Worm (Caenorhabditis elegans): ENCODE measurements around the gene nas-1.

The nas-1 gene

ce11 chrIII:13405504-13405903 lies at the start of gene nas-1:
nas-1 (plus strand) TSS chrIII:13405804.
- TF ChIP-seq unc-62 (GFP tag; optimal IDR thresholded peaks at IDR 0.05 in 1 of 2) (peak in 1 of 2 experiments; percentile 31), unc-62 (tag; optimal IDR thresholded peaks at IDR 0.05) (no peak), madf-9 (GFP tag; conservative IDR thresholded peaks at IDR 0.05) (no peak), dmd-6 (GFP tag; IDR thresholded peaks at IDR 0.05) (no peak), mdl-1 (tag; optimal IDR thresholded peaks at IDR 0.05) (no peak)

DNA sequence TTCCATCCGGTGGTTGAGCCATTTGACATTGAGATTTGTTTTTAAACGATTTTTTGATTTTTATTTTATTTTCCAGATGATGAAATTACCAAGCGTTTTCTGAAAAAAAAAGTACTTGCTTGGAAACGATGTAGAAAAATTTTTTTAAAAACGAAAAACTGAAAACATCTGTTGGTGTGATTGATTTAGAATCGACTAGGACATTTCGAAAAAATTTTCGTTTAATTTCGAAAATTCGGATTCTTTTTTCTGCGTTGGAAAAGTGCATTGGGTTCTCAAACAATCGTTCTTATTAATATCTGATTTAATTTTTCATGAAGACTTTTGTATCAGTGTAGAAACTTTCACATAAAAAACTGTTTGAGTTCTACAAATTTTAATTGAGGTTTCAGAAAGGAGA lies 46.3 kb upstream of the nas-1 start, which contains the start of gene F53A2.9:
Gene F53A2.9 (minus strand): TSS at position 101 of the 400 bp plus-strand sequence.
- no peak for TF ChIP-seq ctbp-1 (GFP tag; IDR thresholded peaks at IDR 0.05)

ce11 chrIII:13359847-13360246 lies 45.8 kb upstream of the nas-1 start:
- no peak for TF ChIP-seq lin-39 (tag; optimal IDR thresholded peaks at IDR 0.05)
- no peak for TF ChIP-seq nhr-42 (GFP tag; IDR thresholded peaks at IDR 0.05)
- TF ChIP-seq R02D3.7 (tag; optimal IDR thresholded peaks at IDR 0.05) = no peak
- peak in 1 of 2 experiments; percentile 63 for TF ChIP-seq unc-62 (GFP tag; optimal IDR thresholded peaks at IDR 0.05 in 1 of 2)
- no peak for TF ChIP-seq unc-62 (tag; optimal IDR thresholded peaks at IDR 0.05)
- no peak for TF ChIP-seq unc-39 (tag; optimal IDR thresholded peaks at IDR 0.05)
- no peak for TF ChIP-seq hlh-11 (tag; optimal IDR thresholded peaks at IDR 0.05)
- TF ChIP-seq Y105C5A.15 (GFP tag; IDR thresholded peaks at IDR 0.05) = no peak
- no peak for TF ChIP-seq zfp-2 (tag; optimal IDR thresholded peaks at IDR 0.05)
- TF ChIP-seq D1046.2 (GFP tag; IDR thresholded peaks at IDR 0.05) = no peak
- TF ChIP-seq nhr-25 (tag; optimal IDR thresholded peaks at IDR 0.05; ENCODE audit: borderline replicate concordance, insufficient read depth) = no peak
- TF ChIP-seq dpl-1 (GFP tag; optimal IDR thresholded peaks at IDR 0.05) = peak; percentile 32
- TF ChIP-seq skn-1 (tag; optimal IDR thresholded peaks at IDR 0.05) = no peak
- TF ChIP-seq zag-1 (tag; optimal IDR thresholded peaks at IDR 0.05) = no peak
- no peak for TF ChIP-seq dmd-9 (GFP tag; IDR thresholded peaks at IDR 0.05)
- no peak for TF ChIP-seq pqm-1 (tag; optimal IDR thresholded peaks at IDR 0.05)
- TF ChIP-seq spr-1 (tag; optimal IDR thresholded peaks at IDR 0.05) = no peak
- no peak for TF ChIP-seq lin-29 (GFP tag; IDR thresholded peaks at IDR 0.05)
- TF ChIP-seq ceh-44 (GFP tag; IDR thresholded peaks at IDR 0.05) = no peak
- TF ChIP-seq daf-16 (GFP tag; optimal IDR thresholded peaks at IDR 0.05) = no peak
- TF ChIP-seq daf-16 (tag; optimal IDR thresholded peaks at IDR 0.05) = no peak
- TF ChIP-seq snpc-4 (tag; optimal IDR thresholded peaks at IDR 0.05) = no peak
- no peak for TF ChIP-seq nhr-10 (tag; optimal IDR thresholded peaks at IDR 0.05)
- TF ChIP-seq mes-2 (tag; optimal IDR thresholded peaks at IDR 0.05; ENCODE audit: poor library complexity, severe bottlenecking) = no peak
- TF ChIP-seq fkh-10 (GFP tag; optimal IDR thresholded peaks at IDR 0.05) = peak; percentile 60
- TF ChIP-seq cey-2 (tag; optimal IDR thresholded peaks at IDR 0.05; ENCODE audit: borderline replicate concordance, insufficient read depth) = no peak
- TF ChIP-seq rbr-2 (tag; optimal IDR thresholded peaks at IDR 0.05) = no peak
- TF ChIP-seq nhr-28 (tag; optimal IDR thresholded peaks at IDR 0.05) = peak; percentile 97
- no peak for TF ChIP-seq duxl-1 (tag; optimal IDR thresholded peaks at IDR 0.05; ENCODE audit: poor library complexity)
- TF ChIP-seq fos-1 (tag; optimal IDR thresholded peaks at IDR 0.05) = no peak
- TF ChIP-seq spr-3 (GFP tag; optimal IDR thresholded peaks at IDR 0.05) = no peak
- no peak for TF ChIP-seq lim-7 (GFP tag; IDR thresholded peaks at IDR 0.05)
- no peak for TF ChIP-seq F37D6.2 (tag; optimal IDR thresholded peaks at IDR 0.05)
- peak; percentile 50 for TF ChIP-seq aha-1 (tag)
- no peak; the same call in 1 of the 2 replicates for TF ChIP-seq hmg-1.1 (GFP tag; IDR thresholded peaks at IDR 0.05)
- no peak for TF ChIP-seq saeg-2 (GFP tag; IDR thresholded peaks at IDR 0.05)
- TF ChIP-seq mep-1 (tag; optimal IDR thresholded peaks at IDR 0.05) = no peak
- TF ChIP-seq daf-19 (GFP tag; conservative IDR thresholded peaks at IDR 0.05) = no peak
- peak; percentile 65 to 90 for TF ChIP-seq mdl-1 (tag; optimal IDR thresholded peaks at IDR 0.05)
- TF ChIP-seq hif-1 (tag; optimal IDR thresholded peaks at IDR 0.05) = peak in 1 of 2 experiments; percentile 37
- TF ChIP-seq tag-97 (GFP tag; IDR thresholded peaks at IDR 0.05) = no peak
- TF ChIP-seq nhr-76 (tag; optimal IDR thresholded peaks at IDR 0.05) = no peak
- no peak for TF ChIP-seq vab-7 (GFP tag; IDR thresholded peaks at IDR 0.05)
- TF ChIP-seq ztf-11 (tag; optimal IDR thresholded peaks at IDR 0.05) = no peak
- no peak for TF ChIP-seq ces-1 (GFP tag; optimal IDR thresholded peaks at IDR 0.05)

All from whole organism, L4 larva.